Worm (Caenorhabditis elegans): Measurements from ENCODE around the gene pygo-1.
"Not testable (repeated sequence)": the region's sequence is repeated elsewhere in the genome, so short reads cannot be mapped to it uniquely, and the experiment has no call there.

pygo-1 gene

DNA sequence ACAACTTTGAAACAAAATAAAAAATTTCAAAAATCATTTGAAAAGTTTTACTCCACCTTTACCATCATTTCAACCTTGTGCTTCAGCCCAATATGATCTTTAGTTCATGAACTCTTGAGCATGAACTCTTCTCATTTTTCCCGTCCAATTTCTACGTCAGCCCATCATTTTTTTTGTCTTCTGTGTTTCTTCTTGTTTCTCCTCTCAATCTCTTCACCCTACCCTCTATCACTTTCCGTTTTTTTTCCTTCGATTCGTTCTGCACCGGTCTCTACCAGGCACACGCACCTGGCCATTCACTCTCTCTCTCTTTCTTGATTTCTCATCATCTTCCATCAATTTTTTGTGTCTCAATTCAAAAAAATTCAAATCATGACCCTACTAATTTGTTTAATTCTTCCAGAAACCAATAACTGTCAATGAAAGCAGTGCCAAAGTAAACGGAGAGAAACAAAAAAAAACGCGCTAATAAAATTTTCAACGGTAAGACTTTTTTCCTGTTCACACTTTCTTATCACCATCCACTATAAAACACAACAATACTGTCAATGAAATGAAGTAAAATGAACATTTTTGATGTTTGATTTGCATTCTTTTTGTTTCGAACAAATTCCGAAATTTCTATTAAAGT lies at the start of gene pygo-1:
Gene pygo-1, plus strand, starts transcription at position 404 of the 631 bp plus-strand sequence.
- TF ChIP-seq unc-62 (GFP tag; optimal IDR thresholded peaks at IDR 0.05), result no peak

DNA sequence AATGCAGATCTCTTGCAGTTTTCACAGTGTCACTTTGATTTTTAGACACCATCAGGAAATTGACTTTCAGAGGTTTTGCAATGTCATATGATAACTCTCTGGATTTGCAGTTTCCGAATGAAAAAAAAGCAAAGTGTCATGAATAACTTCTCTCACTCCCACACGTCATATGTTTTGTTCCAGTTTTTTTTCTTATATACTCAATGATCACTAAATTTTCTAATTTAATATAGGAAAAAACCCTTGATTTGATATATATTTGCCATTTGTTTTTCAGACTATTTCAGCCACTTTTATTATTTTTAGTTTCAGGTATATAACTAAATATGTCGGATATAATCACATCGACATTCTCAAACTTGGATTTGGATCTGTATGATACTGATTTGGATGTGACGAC lies 45.6 kb upstream of the pygo-1 start, which contains the start of gene C09B9.1:
Gene C09B9.1, plus strand, starts transcription at position 301 of the 400 bp plus-strand sequence.
- TF ChIP-seq unc-62 (GFP tag; optimal IDR thresholded peaks at IDR 0.05), result no peak

DNA sequence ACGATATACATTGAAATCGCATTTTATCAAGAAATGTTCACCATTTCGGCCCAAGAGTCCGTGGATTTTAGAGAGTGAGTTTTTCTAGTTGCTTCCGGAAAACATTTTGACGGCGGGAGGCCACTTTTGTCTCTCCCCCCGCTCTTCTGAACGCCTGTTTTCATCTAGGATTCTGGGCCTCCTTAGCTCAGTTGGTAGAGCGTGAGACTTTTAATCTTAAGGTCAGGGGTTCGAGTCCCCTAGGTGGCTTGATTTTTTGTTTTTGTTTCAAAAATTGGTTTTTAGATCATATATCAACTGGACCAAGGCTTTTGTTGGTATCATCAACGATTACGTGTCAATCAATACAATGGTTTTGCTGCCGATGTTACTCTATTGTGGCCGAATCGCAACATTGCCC lies 44.4 kb upstream of the pygo-1 start:
- TF ChIP-seq unc-62 (GFP tag; optimal IDR thresholded peaks at IDR 0.05), result no peak

DNA sequence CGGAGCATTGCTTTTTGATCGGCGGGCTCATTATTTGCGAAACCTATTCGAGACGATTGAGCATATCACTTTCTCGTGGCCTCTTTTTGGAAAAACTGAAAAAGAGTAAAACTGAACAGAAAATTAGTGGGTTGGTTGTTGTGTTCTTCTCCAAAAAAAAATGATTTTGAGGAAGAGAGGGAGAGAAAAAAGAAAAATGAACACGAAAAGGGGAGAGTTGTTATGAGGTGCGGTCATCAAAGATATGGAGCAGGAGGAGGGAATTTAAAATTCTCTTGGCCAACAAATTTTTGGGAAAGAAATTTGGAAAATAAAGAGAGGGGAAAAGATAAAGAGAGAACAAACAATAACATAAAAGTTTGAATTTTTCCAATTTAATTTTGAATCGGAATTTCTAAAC lies 37.7 kb upstream of the pygo-1 start, which contains the start of gene hot-9:
Gene hot-9, minus strand, starts transcription at position 101 of the 400 bp plus-strand sequence.
- TF ChIP-seq unc-62 (GFP tag; optimal IDR thresholded peaks at IDR 0.05), result no peak

DNA sequence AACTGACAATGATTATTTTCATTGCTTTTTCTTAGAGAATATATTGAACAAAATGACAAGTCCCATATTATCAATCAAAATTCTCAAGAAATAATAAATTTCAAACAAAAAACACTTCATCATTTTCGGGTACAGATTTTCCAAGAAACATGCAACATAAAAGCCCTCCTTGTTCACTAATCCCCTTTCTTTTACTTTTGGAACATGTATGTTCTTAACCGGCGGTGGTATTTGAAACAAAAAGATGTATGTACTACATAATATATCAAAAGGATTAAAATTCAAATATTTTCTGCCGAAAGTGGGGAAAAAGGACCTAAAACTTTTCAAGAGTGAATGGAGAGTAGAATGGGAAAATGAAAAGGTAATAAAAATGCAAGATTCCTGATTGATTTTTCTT lies 28.8 kb upstream of the pygo-1 start:
- no peak for TF ChIP-seq unc-62 (GFP tag; optimal IDR thresholded peaks at IDR 0.05)

DNA sequence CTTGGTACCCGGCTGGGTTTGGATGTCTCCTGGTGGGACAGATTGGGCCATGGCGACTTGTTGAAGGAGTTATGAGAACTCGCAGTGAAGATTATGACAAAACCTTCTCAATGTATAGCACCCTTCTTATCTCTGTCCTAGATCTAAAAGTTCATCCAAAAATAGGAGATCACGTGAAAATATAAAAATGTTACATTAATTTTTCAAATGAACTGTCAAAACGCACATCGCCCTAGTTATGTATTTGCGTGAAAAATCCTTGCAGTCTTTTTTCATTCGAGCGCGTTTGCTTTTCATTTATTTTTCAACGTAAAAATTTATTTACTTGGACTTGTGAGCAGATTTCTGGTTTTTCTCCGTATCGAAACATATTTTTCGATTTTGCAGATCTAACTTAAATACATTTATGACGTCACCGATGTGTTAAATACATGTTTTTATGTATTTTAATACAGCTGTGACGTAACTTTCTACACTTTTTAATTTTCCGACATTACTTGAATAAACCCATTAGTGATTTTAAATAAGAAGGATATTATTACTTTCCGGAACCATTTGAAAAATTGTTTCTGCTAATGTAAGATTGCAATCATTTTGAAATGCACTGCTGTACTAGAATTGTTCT lies 27.0 kb upstream of the pygo-1 start, which contains the start of gene msp-55:
Gene msp-55, minus strand, starts transcription at position 51 of the 625 bp plus-strand sequence.
- no peak for TF ChIP-seq unc-62 (GFP tag; optimal IDR thresholded peaks at IDR 0.05)

DNA sequence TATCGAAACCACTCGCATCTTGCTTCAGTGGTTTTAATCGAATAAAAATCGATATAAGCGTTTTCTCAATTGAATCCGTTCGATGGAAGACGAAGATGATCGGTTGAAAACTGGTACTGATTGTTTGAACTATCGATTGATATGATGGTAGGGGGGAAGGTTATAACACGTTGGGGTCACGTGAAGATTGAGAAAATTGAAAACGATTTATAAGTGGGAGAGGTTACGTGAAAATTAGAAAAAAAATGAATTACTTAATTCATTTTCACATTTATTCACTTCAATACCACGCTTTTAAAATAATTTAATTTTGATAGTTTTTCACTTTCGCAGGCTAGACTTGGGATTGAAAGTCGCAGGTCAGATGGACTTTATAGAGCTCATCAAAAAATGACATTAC lies 22.1 kb upstream of the pygo-1 start, which contains the start of gene C09B9.7:
Gene C09B9.7, minus strand, starts transcription at position 101 of the 400 bp plus-strand sequence.
- TF ChIP-seq unc-62 (GFP tag; optimal IDR thresholded peaks at IDR 0.05), result no peak

DNA sequence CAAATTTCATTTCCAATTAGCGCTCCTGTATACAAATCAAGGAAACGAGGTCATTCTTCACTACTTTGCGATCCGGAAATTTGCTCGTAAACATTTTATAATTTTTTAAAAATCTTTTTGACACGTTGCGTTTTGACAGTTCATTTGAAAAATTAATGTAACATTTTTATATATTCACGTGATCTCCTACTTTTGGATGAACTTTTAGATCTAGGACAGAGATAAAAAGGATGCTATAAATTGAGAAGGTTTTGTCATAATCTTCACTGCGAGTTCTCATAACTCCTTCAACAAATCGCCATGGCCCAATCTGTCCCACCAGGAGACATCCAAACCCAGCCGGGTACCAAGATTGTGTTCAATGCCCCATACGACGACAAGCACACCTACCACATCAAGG lies 20.8 kb upstream of the pygo-1 start, which contains the start of gene msp-57:
Gene msp-57, plus strand, starts transcription at position 301 of the 400 bp plus-strand sequence.
- not testable (repeated sequence) for TF ChIP-seq unc-62 (GFP tag; optimal IDR thresholded peaks at IDR 0.05)

DNA sequence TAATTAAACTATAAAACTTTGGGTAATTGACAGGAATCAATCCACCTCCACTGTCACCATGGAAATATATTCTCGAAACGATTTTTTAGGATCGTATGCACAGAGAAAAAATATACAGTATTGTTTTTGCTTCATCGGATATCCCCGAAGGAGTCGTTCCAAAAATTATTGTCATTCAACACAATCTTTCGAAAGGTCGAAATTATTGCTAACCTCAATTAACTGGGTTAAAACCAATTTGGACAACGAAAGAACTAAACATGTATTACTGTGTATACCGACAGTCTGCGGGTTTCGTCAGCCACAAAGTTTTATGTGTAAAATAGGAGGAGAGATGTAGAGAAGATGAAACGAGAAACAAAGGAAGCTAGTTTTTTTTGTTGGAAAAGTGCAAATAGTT lies 19.8 kb upstream of the pygo-1 start:
- no peak for TF ChIP-seq unc-62 (GFP tag; optimal IDR thresholded peaks at IDR 0.05)

DNA sequence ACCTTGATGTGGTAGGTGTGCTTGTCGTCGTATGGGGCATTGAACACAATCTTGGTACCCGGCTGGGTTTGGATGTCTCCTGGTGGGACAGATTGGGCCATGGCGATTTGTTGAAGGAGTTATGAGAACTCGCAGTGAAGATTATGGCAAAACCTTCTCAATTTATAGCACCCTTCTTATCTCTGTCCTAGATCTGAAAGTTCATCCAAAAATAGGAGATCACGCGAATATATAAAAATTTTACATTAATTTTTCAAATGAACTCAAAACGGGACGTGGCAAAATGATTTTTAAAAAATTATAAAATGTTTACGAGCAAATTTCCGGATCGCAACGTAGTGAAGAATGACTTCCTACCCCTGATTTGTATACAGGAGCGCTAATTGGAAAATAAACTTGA lies 18.1 kb upstream of the pygo-1 start, which contains the start of gene msp-53:
Gene msp-53, minus strand, starts transcription at position 101 of the 400 bp plus-strand sequence.
- not testable (repeated sequence) for TF ChIP-seq unc-62 (GFP tag; optimal IDR thresholded peaks at IDR 0.05)

DNA sequence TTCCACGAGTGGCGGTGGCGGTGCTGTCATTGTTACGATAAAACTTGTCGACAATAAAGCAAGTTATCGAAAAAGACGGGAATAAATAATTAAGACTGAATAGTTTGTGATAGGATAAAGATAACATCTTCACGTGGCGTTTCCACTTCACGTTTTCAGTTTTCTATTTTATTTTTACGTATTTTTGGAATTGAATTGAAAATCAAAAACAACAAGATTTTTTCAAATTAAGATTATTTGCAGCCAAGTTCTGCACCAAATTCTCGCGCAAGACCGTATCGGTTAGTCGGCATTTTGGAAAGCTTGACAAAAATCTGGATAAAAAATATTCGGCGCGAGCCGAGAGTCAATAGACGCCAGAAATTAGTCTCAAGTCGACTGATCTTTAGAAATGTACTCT lies 16.2 kb upstream of the pygo-1 start, which contains the start of gene ttbk-2.2:
Gene ttbk-2.2, minus strand, starts transcription at position 101 of the 400 bp plus-strand sequence.
- not testable (repeated sequence) for TF ChIP-seq unc-62 (GFP tag; optimal IDR thresholded peaks at IDR 0.05)

DNA sequence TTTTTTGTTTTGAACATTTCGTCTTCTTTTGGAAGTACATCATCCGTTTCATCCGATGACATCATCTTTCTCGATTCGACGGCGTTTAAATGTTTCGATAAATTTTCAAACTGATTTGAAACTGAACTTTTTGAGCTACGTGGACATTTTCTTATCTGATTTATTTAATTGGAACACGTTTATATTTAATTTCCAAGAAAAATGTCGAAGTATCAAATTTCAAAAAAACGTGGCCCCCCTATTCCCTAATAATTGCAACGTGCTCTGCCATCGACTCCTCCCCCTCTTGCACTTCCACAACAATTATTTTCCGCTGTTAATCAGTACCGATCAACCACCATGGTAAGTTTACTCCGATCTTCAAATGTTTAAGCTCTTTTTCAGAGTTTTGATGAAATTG lies 14.6 kb upstream of the pygo-1 start, which contains the start of the genes R13H9.6 and rmd-6:
Gene R13H9.6, minus strand, starts transcription at position 101 of the 400 bp plus-strand sequence.
Gene rmd-6, plus strand, starts transcription at position 305 of the 400 bp plus-strand sequence.
- TF ChIP-seq unc-62 (GFP tag; optimal IDR thresholded peaks at IDR 0.05), result not testable (repeated sequence)

DNA sequence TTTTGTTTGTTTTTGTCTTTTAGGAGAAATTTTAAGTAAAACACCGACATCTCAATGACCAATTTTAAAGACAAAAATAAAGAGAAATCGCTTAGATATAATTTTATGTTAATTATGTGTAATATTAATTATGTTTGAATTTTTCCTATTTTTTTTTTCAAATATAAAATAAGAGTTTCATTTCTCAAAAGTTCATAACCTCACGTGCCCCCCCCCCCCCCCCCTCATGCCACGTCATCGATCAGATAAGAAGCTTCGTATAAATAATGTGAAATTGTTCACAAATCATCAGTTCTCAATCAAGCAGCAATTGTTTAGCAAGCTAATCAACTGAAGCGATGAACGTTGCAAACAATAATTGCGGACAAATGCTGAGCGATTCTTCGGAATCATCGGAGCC lies 12.5 kb upstream of the pygo-1 start, which contains the start of gene C02B10.6:
Gene C02B10.6, plus strand, starts transcription at position 301 of the 400 bp plus-strand sequence.
- TF ChIP-seq unc-62 (GFP tag; optimal IDR thresholded peaks at IDR 0.05), result not testable (repeated sequence)

DNA sequence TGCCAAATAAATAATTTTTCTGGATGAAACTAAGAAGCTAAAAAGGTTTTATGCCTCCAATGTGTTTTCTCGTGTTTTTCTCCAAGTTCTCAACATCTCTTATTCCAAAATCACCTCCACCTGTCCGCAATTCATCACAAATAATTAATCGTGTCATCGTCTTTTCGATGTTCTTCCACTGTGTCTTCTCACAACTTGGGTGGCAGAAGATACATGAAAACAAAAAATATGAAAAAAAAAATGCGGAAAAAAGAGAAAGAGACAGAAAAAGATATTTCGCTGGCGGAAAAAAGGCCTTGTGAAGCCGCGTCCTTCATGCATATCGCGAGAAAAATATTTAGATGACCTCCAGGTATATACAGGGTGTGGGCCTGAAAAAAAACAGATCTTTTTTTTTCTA lies 9.3 kb upstream of the pygo-1 start:
- no peak for TF ChIP-seq unc-62 (GFP tag; optimal IDR thresholded peaks at IDR 0.05)

DNA sequence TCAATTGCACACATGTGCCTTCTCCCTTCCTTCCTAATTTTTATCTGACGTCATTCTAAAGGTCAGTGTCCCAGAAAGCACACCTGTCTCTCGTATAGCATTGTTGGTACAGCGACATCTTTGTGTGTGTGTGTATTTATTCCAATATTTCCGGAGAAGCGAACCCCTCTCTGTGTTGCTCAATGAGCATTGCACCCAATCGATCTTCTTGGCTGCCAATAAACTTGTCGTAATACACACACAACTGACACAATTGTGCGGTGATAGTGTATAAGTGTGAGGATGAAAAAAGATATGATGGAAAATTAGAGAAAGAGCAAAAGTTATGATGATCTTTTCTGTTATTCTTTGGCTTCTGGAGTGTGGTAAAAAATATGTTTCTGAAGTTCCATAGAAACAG lies 6.5 kb upstream of the pygo-1 start:
- no peak for TF ChIP-seq unc-62 (GFP tag; optimal IDR thresholded peaks at IDR 0.05)

DNA sequence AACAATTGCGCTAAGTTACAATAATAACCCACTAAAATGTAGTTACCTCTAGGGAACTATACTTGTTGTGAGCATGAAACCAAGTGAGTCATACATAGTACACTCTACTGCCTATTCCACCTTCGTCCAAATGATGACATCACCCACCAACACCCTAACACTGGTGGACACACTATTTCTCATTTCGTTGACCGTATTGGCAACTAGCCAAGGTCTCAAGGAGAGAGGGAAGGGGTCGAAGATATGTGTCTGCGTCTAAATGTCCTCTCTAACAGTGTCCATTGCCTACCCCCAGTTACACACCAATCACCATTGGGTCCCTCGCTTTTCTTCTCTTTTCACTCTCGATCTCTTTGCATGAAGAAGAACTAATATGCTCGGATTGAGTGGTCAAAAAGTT lies 5.2 kb upstream of the pygo-1 start:
- TF ChIP-seq unc-62 (GFP tag; optimal IDR thresholded peaks at IDR 0.05), result no peak

Data from whole organism, dauer.